Fruit fly (Drosophila melanogaster) whole organism, wandering third instar larva: ENCODE data around the gene lectin-28C.
A peak's percentile ranks its signal among the peaks of the same experiment; 100 is the strongest.

Source experiments
- CG32264 ChIP-seq: fragments of 200-800 bp; sonication (Bioruptor generic); optimal IDR thresholded peaks from 2 replicates; lab custom pipeline; 2016; ENCODE audit warnings: missing biosample characterization, missing genetic modification characterization
- Dif ChIP-seq: fragments of 200-275, 200-300 bp; sonication (Bioruptor generic); optimal IDR thresholded peaks from 2 replicates; lab custom pipeline; 2018; ENCODE audit warnings: missing biosample characterization, missing genetic modification characterization; ENCODE audit not compliant: partially characterized antibody
- GATAd ChIP-seq: sonication (Bioruptor generic); optimal IDR thresholded peaks from 2 replicates; lab custom pipeline; 2016; ENCODE audit warnings: missing biosample characterization, missing genetic modification characterization
- HLH106 ChIP-seq: fragments of 200-800 bp; optimal IDR thresholded peaks from 3 replicates; lab custom pipeline; 2019; ENCODE audit warnings: missing biosample characterization, mild to moderate bottlenecking, missing genetic modification characterization, moderate library complexity
- Hr83 ChIP-seq: fragments of 200-300 bp; sonication (Bioruptor generic); optimal IDR thresholded peaks from 2 replicates; lab custom pipeline; 2016; ENCODE audit warnings: missing biosample characterization, mild to moderate bottlenecking, missing genetic modification characterization, moderate library complexity; ENCODE audit not compliant: poor library complexity, severe bottlenecking
- OdsH ChIP-seq: fragments of 200-800 bp; sonication (Bioruptor generic); optimal IDR thresholded peaks from 2 replicates; lab custom pipeline; 2016; ENCODE audit warnings: missing biosample characterization, mild to moderate bottlenecking, missing genetic modification characterization
- br ChIP-seq: fragments of 200-800 bp; sonication (Bioruptor generic); optimal IDR thresholded peaks from 2 replicates; lab custom pipeline; 2016; ENCODE audit warnings: missing biosample characterization, missing genetic modification characterization
- lola ChIP-seq: fragments of >200 bp; optimal IDR thresholded peaks from 2 replicates; lab custom pipeline; 2017; ENCODE audit warnings: missing biosample characterization, missing genetic modification characterization
- pan ChIP-seq: fragments of >200 bp; optimal IDR thresholded peaks from 2 replicates; lab custom pipeline; 2017
- psq ChIP-seq: fragments of 200-800 bp; sonication (Bioruptor generic); optimal IDR thresholded peaks from 3 replicates; lab custom pipeline; 2017; ENCODE audit warnings: missing biosample characterization, mild to moderate bottlenecking, missing genetic modification characterization, moderate library complexity
- rgr ChIP-seq: fragments of 200-800 bp; sonication (Bioruptor generic); optimal IDR thresholded peaks from 3 replicates; lab custom pipeline; 2016; ENCODE audit warnings: missing biosample characterization, mild to moderate bottlenecking, missing genetic modification characterization
- sage ChIP-seq: fragments of 200-800 bp; sonication (Bioruptor generic); optimal IDR thresholded peaks from 2 replicates; lab custom pipeline; 2016; ENCODE audit warnings: missing biosample characterization, mild to moderate bottlenecking, missing genetic modification characterization
- sv ChIP-seq: fragments of 200-800 bp; sonication (Bioruptor generic); optimal IDR thresholded peaks from 3 replicates; lab custom pipeline; 2016; ENCODE audit warnings: missing biosample characterization, missing genetic modification characterization
- tai ChIP-seq: sonication (Bioruptor generic); optimal IDR thresholded peaks from 2 replicates; lab custom pipeline; 2016; ENCODE audit warnings: missing biosample characterization, missing genetic modification characterization

dm6 chr2L:7909327-7909804 lies 52.5 kb downstream of the lectin-28C start:
- TF ChIP-seq psq (GFP tag; lab: Kevin White, UChicago) (peak; percentile 70), OdsH (GFP tag; lab: Kevin White, UChicago) (peak; percentile 73), sv (GFP tag; lab: Kevin White, UChicago) (no peak), lola (GFP tag; lab: Kevin White, UChicago) (no peak), rgr (peak; percentile 45), br (GFP tag; lab: Kevin White, UChicago) (peak; percentile 55), Hr83 (GFP tag; lab: Kevin White, UChicago) (no peak), pan (lab: Kevin White, UChicago) (no peak), GATAd (no peak), Dif (GFP tag; lab: Kevin White, UChicago) (no peak), HLH106 (tag; lab: Kevin White, UChicago) (peak; percentile 81), CG32264 (GFP tag; lab: Kevin White, UChicago) (peak; percentile 16), sage (GFP tag; lab: Kevin White, UChicago) (peak; percentile 48), tai (GFP tag; lab: Kevin White, UChicago) (peak; percentile 62)
